Fruit fly (Drosophila melanogaster): ENCODE measurements around the gene CG18265.

DNA sequence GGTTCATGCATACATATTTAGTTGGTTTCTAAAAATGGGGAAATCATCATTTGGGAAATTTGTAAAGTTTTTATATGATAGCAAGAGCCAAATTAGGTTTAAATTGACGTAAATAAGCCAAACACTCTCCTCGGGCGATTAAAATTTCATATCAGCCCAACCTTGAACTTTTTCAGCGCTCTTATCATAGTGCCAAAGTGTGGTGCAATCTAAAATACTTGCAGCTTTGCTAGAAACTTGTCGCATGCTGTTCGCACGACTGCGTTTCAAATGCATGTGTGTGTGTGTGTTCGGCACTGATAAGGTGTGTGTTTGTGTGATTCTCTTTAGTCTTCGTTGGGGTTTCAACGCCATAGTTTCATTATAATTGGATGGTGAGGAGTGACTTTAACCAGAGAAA, 67.6 kb downstream of the CG18265 start:
- TF ChIP-seq ttk (optimal IDR thresholded peaks at IDR 0.05) = no peak
- no peak for TF ChIP-seq psq (optimal IDR thresholded peaks at IDR 0.05)
- TF ChIP-seq h (optimal IDR thresholded peaks at IDR 0.05) = no peak
- TF ChIP-seq insv (optimal IDR thresholded peaks at IDR 0.05) = no peak
- TF ChIP-seq Myc (optimal IDR thresholded peaks at IDR 0.05) = no peak
